Fruit fly (Drosophila melanogaster): ENCODE results near the gene mfas.

DNA sequence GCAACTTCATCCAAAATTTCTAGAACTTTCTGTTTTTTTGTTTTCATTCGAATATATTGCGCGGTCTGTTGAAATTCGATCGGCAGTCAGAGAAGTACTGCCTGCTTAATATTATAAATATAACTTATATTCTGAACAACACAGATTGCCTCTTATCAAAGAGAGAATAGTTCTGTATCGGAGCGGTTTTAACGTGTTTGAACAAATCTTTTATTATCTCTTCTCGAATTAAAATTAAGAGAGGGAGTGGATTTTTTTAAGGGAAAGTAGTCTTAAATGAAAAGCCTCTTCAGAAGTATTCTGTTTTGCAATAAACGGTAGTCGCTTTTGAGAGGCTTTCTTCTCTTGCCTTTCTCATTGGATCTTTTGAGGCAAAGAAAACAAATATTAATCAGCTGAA, 10.6 kb downstream of the mfas start:
- TF ChIP-seq CTCF (optimal IDR thresholded peaks at IDR 0.05) (no peak), CG8478 (optimal IDR thresholded peaks at IDR 0.05) (no peak)

All from S2 (cell line).